Worm (Caenorhabditis elegans) whole organism, L2 larva: ENCODE data around the gene fbxa-65.

Experiments used
- ceh-16 ChIP-seq: fragments of 150-350 bp; optimal IDR thresholded peaks from 2 replicates; lab custom pipeline; 2014; ENCODE audit warnings: missing biosample characterization, missing genetic modification characterization
- elt-1 ChIP-seq: fragments of 150-350 bp; optimal IDR thresholded peaks from 2 replicates; lab custom pipeline; 2014; ENCODE audit warnings: missing biosample characterization, missing genetic modification characterization
- lsy-2 ChIP-seq, 2 experiments: fragments of 150-350 bp in 1 of 2; sonication (generic microtip) in 1 of 2; optimal IDR thresholded peaks; 2 replicates each; lab custom pipeline; 2014 to 2017; ENCODE audit warnings: missing biosample characterization in 2 of 2, missing genetic modification characterization in 2 of 2
- zag-1 ChIP-seq: fragments of 150-350 bp; optimal IDR thresholded peaks from 2 replicates; lab custom pipeline; 2014; ENCODE audit warnings: missing biosample characterization, missing genetic modification characterization

ce11 chrV:3295368-3295767 lies 50.9 kb downstream of the fbxa-65 start:
- no peak for TF ChIP-seq lsy-2 (tag; optimal IDR thresholded peaks at IDR 0.05; lab: Kevin White, UChicago)
- no peak for TF ChIP-seq zag-1 (tag; lab: Kevin White, UChicago)
- no peak for TF ChIP-seq ceh-16 (tag; lab: Kevin White, UChicago)
- no peak for TF ChIP-seq elt-1
